Fruit fly (Drosophila melanogaster): ENCODE measurements around the gene NTPase.

- TF ChIP-seq odd (GFP tag; optimal IDR thresholded peaks at IDR 0.05) (peak; percentile 5), sr (GFP tag; IDR thresholded peaks at IDR 0.05) (peak; percentile 41; the same call in 2 of the 3 replicates), Dp (GFP tag; optimal IDR thresholded peaks at IDR 0.05) (no peak), zfh2 (GFP tag; optimal IDR thresholded peaks at IDR 0.05) (peak; percentile 61), nerfin-1 (tag; optimal IDR thresholded peaks at IDR 0.05) (no peak)
These were observed 6.8 kb downstream of the NTPase start, which contains the start of gene RabGGTb for dm6 chr2L:2878859-2879258.

All from whole organism, embryonic.